Worm (Caenorhabditis elegans) whole organism, L4/young adult: ENCODE results near the gene Y41D4A.6.

Experiments used
- dao-5 ChIP-seq: sonication (generic microtip); optimal IDR thresholded peaks from 2 replicates; lab custom pipeline; 2016; ENCODE audit warnings: missing genotype, missing genetic modification characterization, moderate library complexity, missing compliant biosample characterization
- him-1 ChIP-seq: sonication (generic microtip); optimal IDR thresholded peaks from 2 replicates; lab custom pipeline; 2016; ENCODE audit warnings: missing genotype, missing genetic modification reagents, missing genetic modification characterization, missing compliant biosample characterization

DNA sequence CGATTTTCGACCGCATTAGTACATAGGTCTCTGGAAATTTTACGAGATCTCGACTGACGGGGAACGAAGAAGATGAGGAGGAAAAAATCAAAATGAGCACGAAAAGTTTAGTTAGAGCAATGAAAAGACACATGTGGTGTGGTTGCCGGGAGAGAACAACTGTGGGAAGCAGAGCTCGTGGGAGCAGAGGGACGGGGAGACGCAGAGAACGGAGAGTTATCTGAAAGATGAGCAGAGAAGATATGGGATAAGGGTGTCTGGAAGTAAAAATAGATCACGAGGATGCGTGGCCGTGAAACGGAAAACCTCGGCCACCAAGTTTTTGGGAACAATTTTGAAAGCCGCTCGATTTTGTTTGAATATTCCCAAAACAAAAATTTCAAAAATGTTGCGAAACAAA, 16.2 kb upstream of the Y41D4A.6 start, which contains the start of gene Y41D4A.7:
- TF ChIP-seq him-1 (tag; lab: Kevin White, UChicago): no peak
- TF ChIP-seq dao-5 (tag; lab: Kevin White, UChicago): no peak
